Fruit fly (Drosophila melanogaster): ENCODE data around the gene Arp5.

The Arp5 gene

DNA sequence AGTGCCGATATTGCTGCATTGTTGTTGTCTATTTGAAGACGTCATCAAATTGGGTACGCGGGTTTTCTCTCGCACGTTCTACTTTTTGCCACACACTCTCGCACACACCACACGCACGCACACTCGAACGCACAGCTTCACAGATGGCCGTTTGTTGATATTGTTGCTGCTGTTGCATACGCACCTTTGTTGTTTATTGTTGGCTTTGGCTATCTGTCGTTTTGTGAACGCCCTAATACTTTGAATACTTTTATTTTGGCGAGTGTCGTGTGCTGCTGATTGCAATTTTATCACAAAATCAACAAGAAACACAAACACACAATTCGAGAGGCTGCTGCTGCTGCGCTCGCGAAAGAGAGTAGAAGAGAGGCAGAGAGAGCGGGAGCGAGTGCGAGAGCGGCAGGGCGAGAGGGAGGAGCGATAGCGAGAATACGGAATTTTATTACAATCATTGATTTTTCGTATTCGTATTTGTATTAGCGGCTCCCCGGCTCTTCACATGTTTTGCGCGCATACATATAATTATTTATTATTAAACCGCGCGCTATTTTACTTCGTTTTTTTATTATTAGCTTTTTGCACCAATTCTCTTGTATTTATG is 13.3 kb downstream of the Arp5 start (continued):
- TF ChIP-seq sqz (GFP tag; optimal IDR thresholded peaks at IDR 0.05) (peak; percentile 58), hth (optimal IDR thresholded peaks at IDR 0.05) (no peak), bsh (GFP tag; optimal IDR thresholded peaks at IDR 0.05) (peak in 1 of 2 experiments; percentile 39), CG32767 (GFP tag; IDR thresholded peaks at IDR 0.05) (no peak), CG10543 (GFP tag; optimal IDR thresholded peaks at IDR 0.05) (peak; percentile 48), CG17802 (tag; optimal IDR thresholded peaks at IDR 0.05) (no peak), so (GFP tag; IDR thresholded peaks at IDR 0.05) (no peak), exex (tag; optimal IDR thresholded peaks at IDR 0.05) (no peak), Lhr (GFP tag; optimal IDR thresholded peaks at IDR 0.05) (no peak), CoRest (tag; optimal IDR thresholded peaks at IDR 0.05) (peak; percentile 7), CG4820 (GFP tag; optimal IDR thresholded peaks at IDR 0.05) (peak; percentile 10), E2f2 (GFP tag; IDR thresholded peaks at IDR 0.05) (no peak), Mrtf (GFP tag; IDR thresholded peaks at IDR 0.05) (no peak), CG6813 (GFP tag; optimal IDR thresholded peaks at IDR 0.05) (peak; percentile 58), Camta (GFP tag; optimal IDR thresholded peaks at IDR 0.05) (peak; percentile 20), chinmo (GFP tag; IDR thresholded peaks at IDR 0.05; ENCODE audit: partially characterized antibody) (no peak), ATbp (GFP tag; optimal IDR thresholded peaks at IDR 0.05) (peak; percentile 81), Dref (GFP tag; IDR thresholded peaks at IDR 0.05) (no peak), schlank (tag; optimal IDR thresholded peaks at IDR 0.05) (no peak), sens (GFP tag) (peak; percentile 90), Xbp1 (GFP tag; optimal IDR thresholded peaks at IDR 0.05) (no peak), cg (GFP tag; optimal IDR thresholded peaks at IDR 0.05) (peak; percentile 91), Ets65A (GFP tag) (no peak), Hsf (GFP tag; optimal IDR thresholded peaks at IDR 0.05) (peak; percentile 9), Fer1 (GFP tag; optimal IDR thresholded peaks at IDR 0.05) (peak; percentile 83), vnd (GFP tag; IDR thresholded peaks at IDR 0.05; ENCODE audit: partially characterized antibody) (no peak), CG15011 (GFP tag; optimal IDR thresholded peaks at IDR 0.05) (no peak), ci (GFP tag; IDR thresholded peaks at IDR 0.05) (no peak), CG12219 (GFP tag; optimal IDR thresholded peaks at IDR 0.05) (peak; percentile 55), zfh2 (GFP tag; optimal IDR thresholded peaks at IDR 0.05) (no peak), CG13775 (GFP tag; optimal IDR thresholded peaks at IDR 0.05) (no peak), ems (GFP tag; optimal IDR thresholded peaks at IDR 0.05) (peak; percentile 53), CG31441 (GFP tag; IDR thresholded peaks at IDR 0.05) (no peak), twi (tag; optimal IDR thresholded peaks at IDR 0.05) (peak; percentile 27), dan (GFP tag; IDR thresholded peaks at IDR 0.05) (no peak), Dfd (GFP tag; optimal IDR thresholded peaks at IDR 0.05) (no peak), CG15073 (GFP tag; optimal IDR thresholded peaks at IDR 0.05) (no peak), gcm (GFP tag; optimal IDR thresholded peaks at IDR 0.05) (peak; percentile 49), CG8924 (tag; optimal IDR thresholded peaks at IDR 0.05) (peak; percentile 56), pho (GFP tag; optimal IDR thresholded peaks at IDR 0.05) (peak; percentile 37), ttk (GFP tag; IDR thresholded peaks at IDR 0.05) (no peak), CG7839 (tag; optimal IDR thresholded peaks at IDR 0.05) (no peak), Nf-YA (GFP tag; IDR thresholded peaks at IDR 0.05) (no peak), Hand (GFP tag; optimal IDR thresholded peaks at IDR 0.05) (peak; percentile 49), Hr3 (GFP tag; optimal IDR thresholded peaks at IDR 0.05) (no peak), CG10565 (GFP tag; optimal IDR thresholded peaks at IDR 0.05) (no peak), CG15514 (GFP tag; optimal IDR thresholded peaks at IDR 0.05) (peak; percentile 25), pb (GFP tag; optimal IDR thresholded peaks at IDR 0.05) (peak; percentile 49), CG10209 (GFP tag; optimal IDR thresholded peaks at IDR 0.05) (peak; percentile 34), unpg (GFP tag; optimal IDR thresholded peaks at IDR 0.05) (peak; percentile 11)
